Fruit fly (Drosophila melanogaster): ENCODE results near the gene eIF2Bbeta.

eIF2Bbeta gene

dm6 chrX:2703693-2704092 lies 678 bp upstream of the eIF2Bbeta start, which contains the start of gene Ugalt (continued):
- TF ChIP-seq tio (GFP tag; optimal IDR thresholded peaks at IDR 0.05), result peak; percentile 100
- TF ChIP-seq MESR4 (GFP tag; optimal IDR thresholded peaks at IDR 0.05), result peak; percentile 100
- peak; percentile 100 for TF ChIP-seq Dek (tag; optimal IDR thresholded peaks at IDR 0.05)
- peak; percentile 96 for TF ChIP-seq CG7928 (GFP tag; optimal IDR thresholded peaks at IDR 0.05)
- peak; percentile 100 for TF ChIP-seq pho (GFP tag; optimal IDR thresholded peaks at IDR 0.05)
- peak; percentile 100 for TF ChIP-seq tap (tag; optimal IDR thresholded peaks at IDR 0.05)
- TF ChIP-seq CG4328 (GFP tag; optimal IDR thresholded peaks at IDR 0.05), result peak; percentile 100
- TF ChIP-seq CG14441 (GFP tag; IDR thresholded peaks at IDR 0.05), result peak; percentile 100
- TF ChIP-seq kah (GFP tag; optimal IDR thresholded peaks at IDR 0.05), result peak; percentile 100
- peak; percentile 100 for TF ChIP-seq CG9727 (GFP tag; optimal IDR thresholded peaks at IDR 0.05)
- TF ChIP-seq twi (tag; optimal IDR thresholded peaks at IDR 0.05), result peak; percentile 100
- peak; percentile 54; the same call in 1 of the 2 replicates for TF ChIP-seq unc-4 (GFP tag; IDR thresholded peaks at IDR 0.05; ENCODE audit: partially characterized antibody)
- peak; percentile 100 for TF ChIP-seq Gsc (GFP tag; IDR thresholded peaks at IDR 0.05)
- TF ChIP-seq PHDP (tag; optimal IDR thresholded peaks at IDR 0.05), result peak; percentile 100
- no peak for TF ChIP-seq vnd (GFP tag; IDR thresholded peaks at IDR 0.05; ENCODE audit: partially characterized antibody)
- TF ChIP-seq CG8924 (tag; optimal IDR thresholded peaks at IDR 0.05), result peak; percentile 100
- TF ChIP-seq odd (GFP tag; optimal IDR thresholded peaks at IDR 0.05), result peak; percentile 100
- no peak for TF ChIP-seq hth (optimal IDR thresholded peaks at IDR 0.05)
- TF ChIP-seq CG10979 (tag; optimal IDR thresholded peaks at IDR 0.05), result peak; percentile 100
- TF ChIP-seq CG5245 (GFP tag; optimal IDR thresholded peaks at IDR 0.05), result peak; percentile 100
- peak; percentile 100 for TF ChIP-seq aop (GFP tag; IDR thresholded peaks at IDR 0.05)
- peak; percentile 100 for TF ChIP-seq CG32767 (GFP tag; IDR thresholded peaks at IDR 0.05)
- TF ChIP-seq ara (GFP tag; IDR thresholded peaks at IDR 0.05), result peak; percentile 100
- peak; percentile 100 for TF ChIP-seq CrebB (tag; optimal IDR thresholded peaks at IDR 0.05)
- peak; percentile 100 for TF ChIP-seq Ravus (GFP tag; IDR thresholded peaks at IDR 0.05)
- TF ChIP-seq jumu (GFP tag; optimal IDR thresholded peaks at IDR 0.05), result peak; percentile 100
- TF ChIP-seq sna (GFP tag; IDR thresholded peaks at IDR 0.05; ENCODE audit: partially characterized antibody), result no peak
- peak; percentile 100 for TF ChIP-seq CG11696 (GFP tag; IDR thresholded peaks at IDR 0.05)
- peak; percentile 100 for TF ChIP-seq CG1602 (GFP tag; optimal IDR thresholded peaks at IDR 0.05)
- TF ChIP-seq so (GFP tag; IDR thresholded peaks at IDR 0.05), result peak; percentile 100
- TF ChIP-seq Deaf1 (tag; optimal IDR thresholded peaks at IDR 0.05), result peak; percentile 95
- TF ChIP-seq CG1529 (GFP tag; optimal IDR thresholded peaks at IDR 0.05), result peak; percentile 100
- no peak for TF ChIP-seq D (optimal IDR thresholded peaks at IDR 0.05)
- TF ChIP-seq D (GFP tag; optimal IDR thresholded peaks at IDR 0.05), result peak; percentile 100
- TF ChIP-seq dimm (GFP tag; IDR thresholded peaks at IDR 0.05), result peak; percentile 100
- TF ChIP-seq CG15696 (tag; optimal IDR thresholded peaks at IDR 0.05), result peak; percentile 100
- TF ChIP-seq crc (GFP tag; optimal IDR thresholded peaks at IDR 0.05), result peak; percentile 100
- TF ChIP-seq CG13296 (GFP tag; optimal IDR thresholded peaks at IDR 0.05), result peak; percentile 100
- TF ChIP-seq ems (GFP tag; optimal IDR thresholded peaks at IDR 0.05), result peak; percentile 100
- peak; percentile 100 for TF ChIP-seq Asciz (GFP tag; optimal IDR thresholded peaks at IDR 0.05)
- peak; percentile 100 for TF ChIP-seq jigr1 (GFP tag; IDR thresholded peaks at IDR 0.05)
- peak; percentile 100 for TF ChIP-seq row (GFP tag; IDR thresholded peaks at IDR 0.05)
- TF ChIP-seq Gug (GFP tag; IDR thresholded peaks at IDR 0.05), result peak; percentile 100
- peak; percentile 100 for TF ChIP-seq CG1647 (GFP tag; optimal IDR thresholded peaks at IDR 0.05)
- peak; percentile 50 for TF ChIP-seq Bgb (GFP tag; IDR thresholded peaks at IDR 0.05; ENCODE audit: partially characterized antibody)
- TF ChIP-seq cas (GFP tag; IDR thresholded peaks at IDR 0.05), result peak; percentile 100
- TF ChIP-seq CG6813 (GFP tag; optimal IDR thresholded peaks at IDR 0.05), result peak; percentile 100
- peak; percentile 100 for TF ChIP-seq peb (GFP tag; IDR thresholded peaks at IDR 0.05)
- peak; percentile 100 for TF ChIP-seq CG4404 (GFP tag; IDR thresholded peaks at IDR 0.05)
- no peak for TF ChIP-seq Hr39 (optimal IDR thresholded peaks at IDR 0.05)
- peak; percentile 100 for TF ChIP-seq CG13624 (GFP tag; optimal IDR thresholded peaks at IDR 0.05)
- TF ChIP-seq CkIIα-i1 (GFP tag; IDR thresholded peaks at IDR 0.05), result peak; percentile 100
